Worm (Caenorhabditis elegans) whole organism, early embryonic: ENCODE results near the gene gldi-10.

ENCODE experiments used
- B0310.2 ChIP-seq: sonication (generic microtip); optimal IDR thresholded peaks from 2 replicates; lab custom pipeline; 2016; ENCODE audit warnings: mild to moderate bottlenecking, missing genetic modification characterization, missing compliant biosample characterization
- F13C5.2 ChIP-seq: sonication (generic microtip); optimal IDR thresholded peaks from 2 replicates; lab custom pipeline; 2017; ENCODE audit warnings: mild to moderate bottlenecking, missing genetic modification characterization, inconsistent platforms, missing compliant biosample characterization
- aly-1 ChIP-seq: sonication (generic microtip); optimal IDR thresholded peaks from 2 replicates; lab custom pipeline; 2016; ENCODE audit warnings: missing genetic modification characterization, missing compliant biosample characterization
- ama-1 ChIP-seq: fragments of 150-350 bp; optimal IDR thresholded peaks from 2 replicates; lab custom pipeline; 2014
- ceh-13 ChIP-seq: fragments of 200-800 bp; sonication (Bioruptor generic); optimal IDR thresholded peaks from 2 replicates; lab custom pipeline; 2018; ENCODE audit warnings: mild to moderate bottlenecking, missing genetic modification characterization, missing compliant biosample characterization
- ceh-36 ChIP-seq: sonication (generic microtip); optimal IDR thresholded peaks from 2 replicates; lab custom pipeline; 2016; ENCODE audit warnings: missing genetic modification characterization, inconsistent platforms, missing compliant biosample characterization
- ets-7 ChIP-seq: sonication (generic microtip); optimal IDR thresholded peaks from 2 replicates; lab custom pipeline; 2016; ENCODE audit warnings: missing genotype, missing genetic modification characterization, missing compliant biosample characterization
- flt-1 ChIP-seq: fragments of 200-800 bp; sonication (Bioruptor generic); IDR thresholded peaks from 2 replicates; pipeline ENCODE4 v1.3.6; 2022; ENCODE audit warnings: missing genetic modification characterization, missing compliant biosample characterization
- hmbx-1 ChIP-seq: sonication (generic microtip); optimal IDR thresholded peaks from 2 replicates; lab custom pipeline; 2016; ENCODE audit warnings: mild to moderate bottlenecking, missing genetic modification characterization, missing compliant biosample characterization
- hmg-4 ChIP-seq: fragments of 200-800 bp; sonication (Bioruptor generic); optimal IDR thresholded peaks from 2 replicates; lab custom pipeline; 2018; ENCODE audit warnings: mild to moderate bottlenecking, missing genetic modification characterization, missing compliant biosample characterization
- hnd-1 ChIP-seq: sonication (generic microtip); optimal IDR thresholded peaks from 2 replicates; lab custom pipeline; 2016; ENCODE audit warnings: missing genetic modification characterization, missing compliant biosample characterization
- pes-1 ChIP-seq: fragments of 200-800 bp; sonication (Bioruptor generic); IDR thresholded peaks from 2 replicates; pipeline ENCODE4 v1.3.6; 2022; ENCODE audit warnings: missing genetic modification reagents, missing genetic modification characterization, missing compliant biosample characterization
- scrt-1 ChIP-seq: fragments of 200-800 bp; sonication (Bioruptor generic); IDR thresholded peaks from 2 replicates; pipeline ENCODE4 v1.3.6; 2022; ENCODE audit warnings: missing genetic modification characterization, missing compliant biosample characterization
- sea-1 ChIP-seq: fragments of 200-800 bp; sonication (Bioruptor generic); conservative IDR thresholded peaks from 2 replicates; pipeline ENCODE4 v1.3.6; 2022; ENCODE audit warnings: missing genetic modification characterization, missing compliant biosample characterization
- tbx-11 ChIP-seq: fragments of 200-800 bp; sonication (Bioruptor generic); IDR thresholded peaks from 2 replicates; pipeline ENCODE4 v1.3.6; 2022; ENCODE audit warnings: missing genetic modification characterization, missing compliant biosample characterization
- tbx-37 ChIP-seq: fragments of 200-800 bp; sonication (Bioruptor generic); conservative IDR thresholded peaks from 2 replicates; pipeline ENCODE4 v1.3.6; 2022; ENCODE audit warnings: missing genetic modification reagents, missing genetic modification characterization, missing compliant biosample characterization
- tra-4 ChIP-seq: sonication (generic microtip); optimal IDR thresholded peaks from 2 replicates; lab custom pipeline; 2017; ENCODE audit warnings: missing genetic modification characterization, missing compliant biosample characterization

The gldi-10 gene

DNA sequence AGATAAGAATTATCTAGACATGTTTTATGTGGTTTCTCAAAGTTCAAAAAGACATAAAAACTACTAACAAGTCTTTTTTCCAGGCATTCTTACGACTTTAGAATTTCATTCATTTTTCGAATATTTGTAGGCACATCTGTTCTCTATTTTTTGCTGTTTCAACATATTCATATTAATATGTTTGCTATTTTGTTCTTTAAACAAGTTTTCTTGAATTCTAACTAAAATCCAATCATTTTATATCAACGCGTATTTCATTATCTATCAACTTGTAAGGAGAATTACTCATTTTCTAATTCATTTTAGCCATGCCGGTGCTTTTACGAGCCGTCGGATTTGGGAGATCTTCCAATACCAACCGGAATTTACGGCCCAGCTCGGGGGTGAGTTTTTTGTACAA, 17.0 kb upstream of the gldi-10 start, which contains the start of gene twk-8:
Gene twk-8, plus strand, starts transcription at position 301 of the 400 bp plus-strand sequence.
- TF ChIP-seq flt-1, result no peak
- TF ChIP-seq hmbx-1 (tag; lab: Kevin White, UChicago), result no peak
- TF ChIP-seq ets-7 (tag; lab: Kevin White, UChicago), result no peak
- no peak for TF ChIP-seq pes-1 (GFP tag; lab: Robert Waterston, UW)
- TF ChIP-seq sea-1 (GFP tag; lab: Robert Waterston, UW), result no peak
- TF ChIP-seq F13C5.2 (tag; lab: Kevin White, UChicago), result no peak
- no peak for TF ChIP-seq hnd-1
- TF ChIP-seq tra-4 (tag; lab: Kevin White, UChicago), result no peak
- no peak for TF ChIP-seq tbx-37 (GFP tag; lab: Robert Waterston, UW)
- no peak for TF ChIP-seq ama-1 (lab: Kevin White, UChicago)
- TF ChIP-seq scrt-1, result no peak
- TF ChIP-seq hmg-4, result no peak
- TF ChIP-seq ceh-13 (GFP tag; lab: Kevin White, UChicago), result no peak

- TF ChIP-seq pes-1 (GFP tag; lab: Robert Waterston, UW) (no peak), F13C5.2 (tag; lab: Kevin White, UChicago) (no peak), hmbx-1 (tag; lab: Kevin White, UChicago) (no peak), sea-1 (GFP tag; lab: Robert Waterston, UW) (no peak), flt-1 (no peak), tbx-11 (no peak), ets-7 (tag; lab: Kevin White, UChicago) (no peak), hnd-1 (no peak), hmg-4 (no peak), tra-4 (tag; lab: Kevin White, UChicago) (no peak), tbx-37 (GFP tag; lab: Robert Waterston, UW) (no peak)
Measured at ce11 chrIV:9088294-9088693, 10.7 kb upstream of the gldi-10 start, which contains the start of gene msa-1. Gene msa-1 (plus strand): TSS chrIV:9088594.

DNA sequence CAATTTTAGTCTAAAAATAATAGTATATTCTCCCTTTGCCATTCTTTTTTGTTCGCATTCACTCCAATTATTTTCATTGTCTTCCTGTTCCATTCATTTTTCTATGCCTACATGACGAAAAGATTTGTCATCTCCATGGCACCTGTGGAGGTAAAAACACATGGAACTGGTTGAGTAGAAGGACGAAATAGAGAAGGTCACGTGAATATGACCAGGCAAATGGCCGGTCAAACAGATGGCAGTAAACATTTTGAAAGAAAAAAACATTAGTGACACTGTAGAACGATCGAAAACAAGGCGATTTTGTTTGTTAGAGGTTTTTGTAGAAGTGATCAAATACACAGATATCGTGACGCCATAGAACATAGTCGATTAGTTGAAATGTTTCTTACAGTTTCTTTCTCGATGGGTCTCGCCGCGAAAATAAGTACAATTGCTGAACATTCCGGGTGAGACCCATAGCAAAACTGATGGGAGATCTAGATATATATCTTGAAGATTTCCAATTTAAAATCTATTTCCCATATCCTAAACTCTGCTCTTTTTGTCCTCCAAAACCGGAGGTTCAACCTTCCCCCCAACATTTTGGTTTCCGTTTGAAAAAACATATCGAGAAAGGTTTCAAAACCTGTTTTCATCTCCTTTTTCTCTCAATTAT, 8.4 kb upstream of the gldi-10 start:
- TF ChIP-seq tbx-11, result no peak
- TF ChIP-seq ama-1 (lab: Kevin White, UChicago), result no peak
- TF ChIP-seq B0310.2 (tag; lab: Kevin White, UChicago), result no peak

- TF ChIP-seq tra-4 (tag; lab: Kevin White, UChicago), result no peak
Measured at ce11 chrIV:9092011-9092410, 7.0 kb upstream of the gldi-10 start.

DNA sequence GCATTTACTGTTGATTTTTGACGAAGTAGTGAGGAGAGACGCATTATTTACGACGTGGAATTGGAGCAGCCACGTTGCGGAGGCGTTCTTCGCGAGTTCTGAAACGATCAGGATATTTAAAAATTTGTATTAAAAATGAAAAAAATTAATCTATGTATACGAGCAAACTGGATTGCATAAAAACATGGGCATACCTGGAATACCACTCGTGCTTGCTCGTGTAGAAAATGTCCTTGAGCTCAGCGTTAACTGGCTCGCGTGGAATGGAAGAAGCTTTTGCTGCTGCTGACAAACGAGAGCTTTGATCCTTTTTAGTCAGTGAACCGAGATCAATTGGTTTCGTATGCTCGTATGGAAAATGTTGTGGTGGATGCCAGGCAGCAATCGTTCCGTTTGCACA, 5.1 kb upstream of the gldi-10 start, which contains the start of gene lpl-1:
Gene lpl-1, minus strand, starts transcription at position 101 of the 400 bp plus-strand sequence.
- TF ChIP-seq ceh-36 (tag; lab: Kevin White, UChicago) (no peak), pes-1 (GFP tag; lab: Robert Waterston, UW) (no peak), ama-1 (lab: Kevin White, UChicago) (no peak), tbx-11 (no peak), ets-7 (tag; lab: Kevin White, UChicago) (no peak), tra-4 (tag; lab: Kevin White, UChicago) (no peak), F13C5.2 (tag; lab: Kevin White, UChicago) (no peak), tbx-37 (GFP tag; lab: Robert Waterston, UW) (no peak), aly-1 (no peak)

ce11 chrIV:9094356-9094755, 4.7 kb upstream of the gldi-10 start, which contains the start of gene mrpl-42:
Gene mrpl-42 (minus strand): TSS chrIV:9094456.
- TF ChIP-seq pes-1 (GFP tag; lab: Robert Waterston, UW) (no peak), aly-1 (no peak), ama-1 (lab: Kevin White, UChicago) (no peak), ets-7 (tag; lab: Kevin White, UChicago) (no peak), sea-1 (GFP tag; lab: Robert Waterston, UW) (no peak), ceh-36 (tag; lab: Kevin White, UChicago) (no peak), F13C5.2 (tag; lab: Kevin White, UChicago) (no peak), scrt-1 (no peak), hmbx-1 (tag; lab: Kevin White, UChicago) (no peak), tbx-37 (GFP tag; lab: Robert Waterston, UW) (no peak), ceh-13 (GFP tag; lab: Kevin White, UChicago) (no peak), tra-4 (tag; lab: Kevin White, UChicago) (no peak), B0310.2 (tag; lab: Kevin White, UChicago) (no peak)

ce11 chrIV:9095553-9095952, 3.5 kb upstream of the gldi-10 start, which contains the start of gene icln-1:
Gene icln-1 (minus strand): TSS chrIV:9095653.
- no peak for TF ChIP-seq hmbx-1 (tag; lab: Kevin White, UChicago)
- TF ChIP-seq tbx-11, result no peak
- no peak for TF ChIP-seq B0310.2 (tag; lab: Kevin White, UChicago)
- no peak for TF ChIP-seq hmg-4

DNA sequence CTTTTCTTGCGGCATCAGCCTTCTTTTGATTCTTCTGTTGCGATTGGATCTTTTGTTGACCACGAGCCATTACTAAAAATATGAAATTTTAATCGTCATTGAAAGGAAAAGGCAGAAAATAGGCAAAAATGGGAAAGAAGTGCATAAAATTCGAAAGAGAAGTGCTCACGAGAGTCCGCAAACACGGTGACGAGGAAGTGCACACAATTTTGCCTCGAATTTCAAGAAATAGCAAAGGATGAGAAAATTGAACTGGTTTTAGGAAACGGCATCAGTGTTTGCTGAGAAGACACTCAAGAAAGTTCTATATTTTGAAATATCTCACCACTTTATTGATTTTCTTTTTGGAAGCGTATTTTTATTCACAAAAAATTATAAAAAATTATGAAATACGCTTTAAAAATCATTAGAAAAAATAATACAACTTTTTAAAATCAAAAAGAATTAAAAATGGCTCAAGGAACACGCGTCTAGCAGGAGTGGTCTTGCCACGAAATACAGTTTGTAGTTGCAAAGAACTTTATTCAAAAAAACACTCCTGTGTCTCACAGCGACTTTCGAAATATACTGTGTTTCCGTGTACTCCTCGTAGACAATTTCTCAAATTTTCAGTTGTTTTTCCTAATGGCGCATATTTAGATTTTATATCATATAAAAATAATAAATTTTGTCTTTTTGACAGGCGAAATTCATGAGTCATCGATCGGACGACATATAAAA, 2.7 kb upstream of the gldi-10 start, which contains the start of the genes znf-706 and cpna-3:
Gene znf-706, minus strand, starts transcription at position 72 of the 720 bp plus-strand sequence.
Gene cpna-3, plus strand, starts transcription at position 683 of the 720 bp plus-strand sequence.
- no peak for TF ChIP-seq hmbx-1 (tag; lab: Kevin White, UChicago)
- TF ChIP-seq F13C5.2 (tag; lab: Kevin White, UChicago), result peak; percentile 28
